Worm (Caenorhabditis elegans): Measurements from ENCODE around the gene srh-276.

The srh-276 gene

ce11 chrV:15511613-15512216, 17.5 kb upstream of the srh-276 start, which contains the start of gene rpl-38:
Gene rpl-38 (plus strand): TSS chrV:15512166.
- TF ChIP-seq egl-27 (tag; optimal IDR thresholded peaks at IDR 0.05), result peak; percentile 43
- TF ChIP-seq snpc-4 (tag; optimal IDR thresholded peaks at IDR 0.05), result peak; percentile 80
- no peak for TF ChIP-seq unc-39 (tag; optimal IDR thresholded peaks at IDR 0.05)
- peak; percentile 48 for TF ChIP-seq fos-1 (tag; optimal IDR thresholded peaks at IDR 0.05)
- TF ChIP-seq sma-9 (GFP tag; optimal IDR thresholded peaks at IDR 0.05), result peak; percentile 86
- TF ChIP-seq sma-9 (tag; optimal IDR thresholded peaks at IDR 0.05), result no peak
- TF ChIP-seq elt-3 (tag; optimal IDR thresholded peaks at IDR 0.05), result no peak
- peak; percentile 98 to 99 for TF ChIP-seq lsy-2 (tag; optimal IDR thresholded peaks at IDR 0.05)
- TF ChIP-seq ztf-1 (GFP tag; conservative IDR thresholded peaks at IDR 0.05), result no peak
- no peak for TF ChIP-seq elt-1 (tag; optimal IDR thresholded peaks at IDR 0.05)
- TF ChIP-seq nhr-25 (tag; optimal IDR thresholded peaks at IDR 0.05), result peak; percentile 82
- peak; percentile 28 for TF ChIP-seq ceh-82 (tag; optimal IDR thresholded peaks at IDR 0.05)
- peak; percentile 65 for TF ChIP-seq sma-3 (GFP tag; optimal IDR thresholded peaks at IDR 0.05)
- TF ChIP-seq sem-4 (tag; optimal IDR thresholded peaks at IDR 0.05), result no peak
- TF ChIP-seq Y55F3AM.14 (GFP tag; optimal IDR thresholded peaks at IDR 0.05), result no peak
- TF ChIP-seq nhr-77 (tag; optimal IDR thresholded peaks at IDR 0.05), result peak; percentile 43
- no peak for TF ChIP-seq nhr-12 (tag; optimal IDR thresholded peaks at IDR 0.05)
- no peak for TF ChIP-seq nhr-11 (tag; optimal IDR thresholded peaks at IDR 0.05)
- no peak for TF ChIP-seq nhr-10 (tag; optimal IDR thresholded peaks at IDR 0.05)
- no peak for TF ChIP-seq unc-62 (GFP tag; optimal IDR thresholded peaks at IDR 0.05)
- TF ChIP-seq lin-39 (tag; optimal IDR thresholded peaks at IDR 0.05), result no peak
- peak; percentile 86 for TF ChIP-seq crh-2 (tag; optimal IDR thresholded peaks at IDR 0.05)
- peak; percentile 18 for TF ChIP-seq ceh-16 (tag; optimal IDR thresholded peaks at IDR 0.05)
- TF ChIP-seq nhr-129 (tag; optimal IDR thresholded peaks at IDR 0.05), result peak; percentile 87
- TF ChIP-seq R02D3.7 (tag; optimal IDR thresholded peaks at IDR 0.05), result peak; percentile 45
- TF ChIP-seq zag-1 (tag; optimal IDR thresholded peaks at IDR 0.05), result peak; percentile 22
- TF ChIP-seq skn-1 (tag; optimal IDR thresholded peaks at IDR 0.05), result no peak
- no peak for TF ChIP-seq peb-1 (tag; optimal IDR thresholded peaks at IDR 0.05)
- no peak for TF ChIP-seq nhr-237 (tag; optimal IDR thresholded peaks at IDR 0.05)
- TF ChIP-seq nhr-6 (tag; optimal IDR thresholded peaks at IDR 0.05), result peak; percentile 56
- TF ChIP-seq ama-1 (optimal IDR thresholded peaks at IDR 0.05), result no peak
- TF ChIP-seq nhr-21 (tag; optimal IDR thresholded peaks at IDR 0.05), result peak; percentile 72
- no peak for TF ChIP-seq aly-2 (tag; optimal IDR thresholded peaks at IDR 0.05)
- TF ChIP-seq unc-55 (GFP tag; optimal IDR thresholded peaks at IDR 0.05), result peak; percentile 95
- peak; percentile 69 for TF ChIP-seq lin-11 (tag; optimal IDR thresholded peaks at IDR 0.05)
- peak; percentile 21 for TF ChIP-seq ZK546.5 (tag; optimal IDR thresholded peaks at IDR 0.05)
- no peak for TF ChIP-seq ztf-4 (tag; optimal IDR thresholded peaks at IDR 0.05)
- TF ChIP-seq nhr-23 (tag; optimal IDR thresholded peaks at IDR 0.05), result no peak
- TF ChIP-seq mdl-1 (tag; optimal IDR thresholded peaks at IDR 0.05), result no peak
- peak; percentile 71 for TF ChIP-seq F13H6.1 (tag; optimal IDR thresholded peaks at IDR 0.05)
- no peak for TF ChIP-seq ztf-11 (tag; optimal IDR thresholded peaks at IDR 0.05)
- TF ChIP-seq mbf-1 (tag; optimal IDR thresholded peaks at IDR 0.05), result no peak
- peak; percentile 85 for TF ChIP-seq gmeb-1 (tag; optimal IDR thresholded peaks at IDR 0.05)
- TF ChIP-seq C34F6.9 (tag; optimal IDR thresholded peaks at IDR 0.05), result peak; percentile 83
- no peak for TF ChIP-seq dmd-4 (tag; optimal IDR thresholded peaks at IDR 0.05)
- peak; percentile 45 for TF ChIP-seq mab-5 (tag; optimal IDR thresholded peaks at IDR 0.05)
- TF ChIP-seq alr-1 (tag; optimal IDR thresholded peaks at IDR 0.05), result no peak
- TF ChIP-seq lin-13 (GFP tag; optimal IDR thresholded peaks at IDR 0.05), result no peak
- peak; percentile 58 for TF ChIP-seq blmp-1 (tag; optimal IDR thresholded peaks at IDR 0.05; ENCODE audit: insufficient read depth)
